Fruit fly (Drosophila melanogaster) Kc167 (cell line): ENCODE results near the gene CG4066.

Experiments used
- Myc ChIP-seq: fragments of >200 bp; optimal IDR thresholded peaks from 2 replicates; lab custom pipeline; 2017; ENCODE audit warnings: missing external identifiers
- Sin3A ChIP-seq: fragments of >200 bp; optimal IDR thresholded peaks from 2 replicates; lab custom pipeline; 2018; ENCODE audit warnings: missing external identifiers
- h ChIP-seq: fragments of >200 bp; optimal IDR thresholded peaks from 3 replicates; lab custom pipeline; 2018; ENCODE audit warnings: missing external identifiers
- insv ChIP-seq: fragments of >200 bp; optimal IDR thresholded peaks from 3 replicates; lab custom pipeline; 2018; ENCODE audit warnings: missing external identifiers
- psq ChIP-seq: fragments of >200 bp; optimal IDR thresholded peaks from 2 replicates; lab custom pipeline; 2017; ENCODE audit warnings: missing external identifiers
- ttk ChIP-seq: sonication (Bioruptor generic); optimal IDR thresholded peaks from 2 replicates; lab custom pipeline; 2017; ENCODE audit warnings: missing external identifiers

The CG4066 gene

dm6 chr3R:12311053-12311452 is at the start of gene CG4066:
Gene CG4066, plus strand, starts transcription at chr3R:12311353.
- TF ChIP-seq ttk = no peak
- TF ChIP-seq h (lab: Kevin White, UChicago) = no peak
- no peak for TF ChIP-seq Sin3A
- no peak for TF ChIP-seq Myc (lab: Kevin White, UChicago)
- TF ChIP-seq insv (lab: Kevin White, UChicago) = no peak
- TF ChIP-seq psq (lab: Kevin White, UChicago) = no peak

dm6 chr3R:12269889-12270403 is 41.2 kb upstream of the CG4066 start:
- TF ChIP-seq ttk (no peak), insv (lab: Kevin White, UChicago) (no peak), psq (lab: Kevin White, UChicago) (no peak), Sin3A (no peak), Myc (lab: Kevin White, UChicago) (no peak), h (lab: Kevin White, UChicago) (no peak)

DNA sequence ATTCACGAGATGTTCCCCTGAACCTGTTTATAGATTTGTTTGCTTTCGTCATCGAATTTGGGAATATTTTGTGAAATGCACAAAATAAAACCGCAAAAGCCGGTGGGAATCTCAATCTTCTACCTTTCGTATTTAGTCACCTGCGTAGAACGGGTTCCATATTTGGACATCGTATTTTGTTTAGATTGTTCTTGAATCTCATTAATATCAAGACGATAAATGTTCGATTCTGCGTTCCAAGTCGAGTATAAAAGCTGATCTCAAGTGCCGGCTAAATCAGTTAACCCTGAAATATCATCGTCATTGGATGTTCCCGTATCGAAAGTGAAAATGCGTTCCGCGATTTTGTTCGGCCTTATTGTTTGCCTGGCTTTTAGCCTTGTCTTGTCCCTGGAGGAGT is 40.6 kb upstream of the CG4066 start, which contains the start of gene CG17738:
CG17738 (plus strand) TSS at position 301 of the 400 bp plus-strand sequence.
- TF ChIP-seq Myc (lab: Kevin White, UChicago) (no peak), h (lab: Kevin White, UChicago) (no peak)

DNA sequence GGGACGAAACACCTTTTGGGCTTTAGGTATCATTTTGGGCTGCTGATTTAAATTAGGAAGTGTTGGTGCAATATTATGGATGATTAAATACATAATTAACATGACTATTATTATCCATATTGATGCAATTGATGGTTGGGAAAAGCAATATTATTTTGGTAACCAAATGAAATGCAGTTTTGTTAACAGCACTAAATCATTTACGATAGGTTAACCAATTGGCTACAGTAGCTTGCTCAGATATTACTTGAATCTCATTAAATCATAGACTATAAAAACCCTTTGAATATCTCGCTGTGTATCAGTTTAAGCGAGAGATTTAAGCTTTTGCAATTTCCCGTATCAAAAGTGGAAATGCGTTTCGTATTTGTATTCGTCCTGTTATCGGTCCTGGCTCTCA is 38.3 kb upstream of the CG4066 start, which contains the start of gene Sfp87B:
Sfp87B (plus strand) TSS at position 301 of the 400 bp plus-strand sequence.
- TF ChIP-seq h (lab: Kevin White, UChicago) = no peak
- TF ChIP-seq Sin3A = no peak
- no peak for TF ChIP-seq Myc (lab: Kevin White, UChicago)
- no peak for TF ChIP-seq psq (lab: Kevin White, UChicago)
- no peak for TF ChIP-seq ttk
- no peak for TF ChIP-seq insv (lab: Kevin White, UChicago)

- TF ChIP-seq Sin3A = no peak
- no peak for TF ChIP-seq h (lab: Kevin White, UChicago)
- TF ChIP-seq psq (lab: Kevin White, UChicago) = no peak
Observed at dm6 chr3R:12279019-12279418, 32.1 kb upstream of the CG4066 start.

DNA sequence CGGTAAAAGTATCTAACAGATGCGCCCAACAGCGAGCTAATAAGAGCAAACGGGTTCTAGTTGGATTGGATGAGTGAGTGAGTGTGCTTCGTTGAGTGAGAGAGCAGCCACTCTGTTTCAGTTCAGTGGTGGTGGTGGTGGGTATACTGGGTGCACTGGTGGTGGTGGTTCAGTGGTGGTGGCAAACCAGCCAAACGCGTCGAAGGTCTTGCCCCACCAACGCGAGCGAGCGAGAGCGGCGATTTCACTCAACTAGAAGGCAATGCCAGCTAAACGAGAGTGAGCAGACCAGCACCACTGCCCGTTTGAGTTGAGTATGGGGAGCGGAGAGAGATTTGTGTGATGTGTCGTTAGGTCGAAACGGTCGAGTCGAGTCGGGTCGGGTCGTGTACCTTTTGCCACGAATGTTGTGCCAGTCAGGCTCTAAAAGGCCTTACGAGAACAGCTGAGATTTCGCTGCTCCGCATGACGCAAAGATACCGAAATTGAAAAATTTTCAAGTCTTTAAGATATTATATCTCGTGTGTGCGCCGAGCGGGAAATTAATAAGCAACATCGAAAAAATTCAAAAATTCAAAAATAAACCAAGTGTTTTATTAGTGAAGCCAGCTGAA is 30.3 kb upstream of the CG4066 start:
- TF ChIP-seq insv (lab: Kevin White, UChicago) (no peak), h (lab: Kevin White, UChicago) (no peak), psq (lab: Kevin White, UChicago) (no peak), Myc (lab: Kevin White, UChicago) (no peak), Sin3A (no peak), ttk (no peak)

- no peak for TF ChIP-seq Myc (lab: Kevin White, UChicago)
- no peak for TF ChIP-seq psq (lab: Kevin White, UChicago)
- TF ChIP-seq h (lab: Kevin White, UChicago) = no peak
- no peak for TF ChIP-seq ttk
- no peak for TF ChIP-seq Sin3A
- no peak for TF ChIP-seq insv (lab: Kevin White, UChicago)
Observed at dm6 chr3R:12285589-12285988, 25.6 kb upstream of the CG4066 start.

dm6 chr3R:12288580-12289299 is 22.4 kb upstream of the CG4066 start:
- TF ChIP-seq insv (lab: Kevin White, UChicago) = no peak
- no peak for TF ChIP-seq Myc (lab: Kevin White, UChicago)
- no peak for TF ChIP-seq h (lab: Kevin White, UChicago)
- no peak for TF ChIP-seq ttk
- TF ChIP-seq psq (lab: Kevin White, UChicago) = no peak
- no peak for TF ChIP-seq Sin3A

DNA sequence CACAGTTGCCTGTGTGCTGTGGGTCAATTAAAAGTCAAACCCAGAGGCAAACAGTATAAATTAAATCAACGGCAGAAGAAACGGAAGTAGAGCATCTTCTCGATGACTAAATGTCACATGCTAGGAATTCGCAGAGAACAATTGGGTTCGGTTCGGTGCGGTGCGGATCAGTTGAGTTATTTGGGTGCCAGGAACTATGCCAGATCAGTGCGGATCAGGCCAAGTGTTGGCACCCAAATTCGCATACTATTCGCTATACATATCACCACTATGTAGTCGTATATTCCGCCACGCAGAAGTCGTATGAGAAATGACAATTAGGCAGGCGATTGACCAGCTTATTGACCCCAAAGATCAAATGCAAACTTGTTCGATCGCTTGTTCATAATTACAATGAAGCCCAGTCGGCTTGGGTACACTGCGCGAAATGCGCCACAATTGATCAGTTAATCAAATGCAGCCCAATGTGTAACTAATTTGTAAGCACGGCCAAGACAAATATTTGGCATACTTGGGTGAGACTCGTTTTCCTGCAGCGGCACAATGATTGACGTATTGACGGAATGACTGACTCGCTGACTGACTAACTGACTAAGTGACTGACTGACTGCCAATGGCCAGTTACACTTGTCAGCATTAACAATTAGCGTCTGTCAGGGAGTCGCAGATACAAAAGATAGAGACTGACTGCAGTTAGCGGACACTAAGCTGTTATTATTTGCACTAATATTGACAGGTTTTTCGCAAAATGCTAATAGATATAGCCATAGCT is 20.5 kb upstream of the CG4066 start:
- TF ChIP-seq psq (lab: Kevin White, UChicago) (no peak), ttk (no peak), h (lab: Kevin White, UChicago) (no peak), insv (lab: Kevin White, UChicago) (no peak), Sin3A (no peak), Myc (lab: Kevin White, UChicago) (no peak)

DNA sequence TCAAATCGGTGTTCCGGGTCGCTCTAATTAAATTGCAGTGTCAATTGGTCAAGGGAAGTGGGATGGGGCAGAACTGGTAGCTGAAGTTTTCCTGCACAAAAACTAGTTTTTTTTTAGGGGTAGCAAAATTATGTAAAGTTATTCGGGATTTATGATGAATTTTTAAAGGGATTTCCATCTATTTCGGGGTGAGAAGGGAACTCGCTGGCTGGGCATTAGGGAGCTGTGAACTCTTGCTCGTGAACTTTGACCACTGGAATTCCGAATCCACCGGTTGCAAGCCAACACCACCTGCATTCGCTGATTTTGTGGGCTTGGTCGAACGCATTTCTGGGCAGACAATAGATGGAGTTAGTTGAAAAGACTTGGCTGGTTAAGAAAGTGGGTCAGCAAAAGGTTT is 19.3 kb upstream of the CG4066 start:
- no peak for TF ChIP-seq h (lab: Kevin White, UChicago)
- no peak for TF ChIP-seq psq (lab: Kevin White, UChicago)
- TF ChIP-seq Myc (lab: Kevin White, UChicago) = no peak
- TF ChIP-seq Sin3A = no peak
- no peak for TF ChIP-seq ttk

- TF ChIP-seq psq (lab: Kevin White, UChicago) (no peak), Sin3A (no peak), Myc (lab: Kevin White, UChicago) (no peak), insv (lab: Kevin White, UChicago) (no peak), ttk (no peak), h (lab: Kevin White, UChicago) (no peak)
Observed at dm6 chr3R:12297261-12297660, 13.9 kb upstream of the CG4066 start.

DNA sequence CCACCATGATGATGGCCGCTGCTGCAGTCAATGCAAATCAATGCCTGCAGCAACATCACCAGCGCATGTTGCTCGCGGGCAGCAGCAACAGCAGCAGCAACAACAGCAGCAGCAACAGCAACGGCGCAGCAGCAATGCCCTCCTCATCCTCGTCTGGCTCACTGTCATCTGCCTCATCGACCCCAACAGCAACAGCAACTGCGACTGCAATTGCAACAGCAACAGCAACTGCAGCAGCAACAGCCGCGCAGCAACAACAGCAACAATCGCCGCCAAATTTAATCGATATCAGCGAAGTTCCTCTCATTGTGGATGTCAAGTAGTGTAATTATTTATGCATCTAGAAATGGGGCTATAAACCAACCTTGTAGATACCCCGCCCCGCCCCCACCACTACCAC is 9.6 kb upstream of the CG4066 start:
- TF ChIP-seq h (lab: Kevin White, UChicago) (no peak), ttk (no peak), Myc (lab: Kevin White, UChicago) (no peak), Sin3A (no peak), psq (lab: Kevin White, UChicago) (no peak), insv (lab: Kevin White, UChicago) (no peak)
